Worm (Caenorhabditis elegans) whole organism, L4 larva: ENCODE results near the gene nhx-9.

ENCODE experiments used
- F10B5.3 ChIP-seq: sonication (generic microtip); optimal IDR thresholded peaks from 2 replicates; lab custom pipeline; 2016; ENCODE audit warnings: mild to moderate bottlenecking, missing genetic modification characterization, missing compliant biosample characterization
- dpl-1 ChIP-seq: fragments of 150-350 bp; optimal IDR thresholded peaks from 2 replicates; lab custom pipeline; 2014; ENCODE audit warnings: missing biosample characterization, missing genetic modification reagents, missing genetic modification characterization
- dve-1 ChIP-seq: sonication (generic microtip); optimal IDR thresholded peaks from 2 replicates; lab custom pipeline; 2017; ENCODE audit warnings: antibody characterized with exemption, mild to moderate bottlenecking, missing genetic modification characterization, missing compliant biosample characterization; ENCODE audit not compliant: insufficient read depth
- lin-15B ChIP-seq: fragments of 150-350 bp; sonication (generic microtip); optimal IDR thresholded peaks from 3 replicates; lab custom pipeline; 2014; ENCODE audit warnings: missing biosample characterization, missing genetic modification characterization
- lin-29 ChIP-seq: fragments of 200-800 bp; sonication (Bioruptor generic); IDR thresholded peaks from 2 replicates; pipeline ENCODE4 v1.3.6; 2022; ENCODE audit warnings: missing genetic modification reagents, missing genetic modification characterization, missing compliant biosample characterization
- lin-39 ChIP-seq: fragments of 150-350 bp; optimal IDR thresholded peaks from 2 replicates; lab custom pipeline; 2014; ENCODE audit warnings: missing biosample characterization, missing genetic modification reagents, missing genetic modification characterization
- lsy-2 ChIP-seq, 2 experiments: fragments of 150-350 bp in 1 of 2; sonication (generic microtip) in 1 of 2; optimal IDR thresholded peaks; 2 replicates each; lab custom pipeline; 2014 to 2017; ENCODE audit warnings: missing biosample characterization in 2 of 2, missing genetic modification characterization in 2 of 2
- nhr-11 ChIP-seq: fragments of 150-350 bp; optimal IDR thresholded peaks from 2 replicates; lab custom pipeline; 2014; ENCODE audit warnings: missing biosample characterization, missing genetic modification characterization
- nhr-25 ChIP-seq: sonication (generic microtip); optimal IDR thresholded peaks from 2 replicates; lab custom pipeline; 2017; ENCODE audit warnings: missing genetic modification characterization, mild to moderate bottlenecking, missing compliant biosample characterization, antibody characterized with exemption, moderate library complexity, borderline replicate concordance; ENCODE audit not compliant: insufficient read depth
- pha-4 ChIP-seq, 2 experiments: fragments of 150-350 bp in 1 of 2; fragments of 200-800 bp in 1 of 2; sonication (Bioruptor generic) in 1 of 2; IDR thresholded peaks in 1 of 2; optimal IDR thresholded peaks in 1 of 2; 2 replicates each; pipeline versions ENCODE4 v1.3.6 to Lab custom; 2014 to 2022; ENCODE audit warnings: missing genetic modification characterization in 2 of 2, missing genetic modification reagents in 2 of 2, missing biosample characterization in 1 of 2, missing compliant biosample characterization in 1 of 2
- unc-39 ChIP-seq: sonication (generic microtip); optimal IDR thresholded peaks from 2 replicates; lab custom pipeline; 2017; ENCODE audit warnings: missing biosample characterization, missing genetic modification characterization
- unc-62 ChIP-seq, 3 experiments: fragments of 150-350 bp in 1 of 3; sonication (generic microtip); optimal IDR thresholded peaks in 2 of 3; peaks in 1 of 3; 1 replicate in 1 of 3; 2 replicates in 2 of 3; lab custom pipeline; 2014 to 2017; ENCODE audit warnings: missing biosample characterization in 3 of 3, missing genetic modification characterization in 3 of 3, missing genetic modification reagents in 3 of 3, missing genotype in 1 of 3

- TF ChIP-seq lin-15B (no peak), pha-4 (GFP tag; IDR thresholded peaks at IDR 0.05; lab: Robert Waterston, UW) (peak; percentile 74), pha-4 (tag; optimal IDR thresholded peaks at IDR 0.05; lab: Kevin White, UChicago) (no peak), lin-29 (0 out of 2 replicates have a peak, but pooled peaks have one; percentile 59), lsy-2 (tag; optimal IDR thresholded peaks at IDR 0.05; lab: Kevin White, UChicago) (peak in 1 of 2 experiments; percentile 74), dve-1 (tag; lab: Kevin White, UChicago) (peak; percentile 94), unc-62 (GFP tag; optimal IDR thresholded peaks at IDR 0.05 in 1 of 2; lab: Kevin White, UChicago) (peak in 1 of 2 experiments; percentile 100), unc-62 (tag; optimal IDR thresholded peaks at IDR 0.05; lab: Kevin White, UChicago) (no peak), unc-39 (no peak), nhr-11 (tag; lab: Kevin White, UChicago) (peak; percentile 78), F10B5.3 (no peak), nhr-25 (tag; lab: Kevin White, UChicago) (peak; percentile 80), dpl-1 (GFP tag; lab: Kevin White, UChicago) (peak; percentile 42), lin-39 (tag; lab: Kevin White, UChicago) (no peak)
Measured at ce11 chrIV:11956387-11956786, 25.7 kb downstream of the nhx-9 start.
